Worm (Caenorhabditis elegans) whole organism, L3 larva: ENCODE data around the gene mrpl-12.

Experiments used
- elt-3 ChIP-seq, 3 experiments: fragments of 150-350 bp in 1 of 3; sonication (generic microtip) in 2 of 3; optimal IDR thresholded peaks; 2 replicates in 2 of 3; 4 replicates in 1 of 3; lab custom pipeline; 2014 to 2017; ENCODE audit warnings: missing biosample characterization in 3 of 3, missing genetic modification characterization in 3 of 3
- fkh-10 ChIP-seq: sonication (generic microtip); optimal IDR thresholded peaks from 2 replicates; lab custom pipeline; 2017; ENCODE audit warnings: missing biosample characterization, missing genetic modification reagents, missing genetic modification characterization
- mdl-1 ChIP-seq: fragments of 150-350 bp; optimal IDR thresholded peaks from 2 replicates; lab custom pipeline; 2014; ENCODE audit warnings: missing biosample characterization, missing genetic modification characterization
- nfya-1 ChIP-seq: sonication (generic microtip); optimal IDR thresholded peaks from 2 replicates; lab custom pipeline; 2017; ENCODE audit warnings: missing genetic modification characterization, mild to moderate bottlenecking, missing compliant biosample characterization, antibody characterized with exemption, moderate library complexity; ENCODE audit not compliant: insufficient read depth
- nhr-237 ChIP-seq: fragments of 150-350 bp; optimal IDR thresholded peaks from 2 replicates; lab custom pipeline; 2014; ENCODE audit warnings: missing biosample characterization, missing genetic modification characterization
- nhr-77 ChIP-seq: fragments of 150-350 bp; optimal IDR thresholded peaks from 2 replicates; lab custom pipeline; 2014; ENCODE audit warnings: missing biosample characterization, missing genetic modification characterization
- unc-39 ChIP-seq: sonication (generic microtip); optimal IDR thresholded peaks from 4 replicates; lab custom pipeline; 2017; ENCODE audit warnings: missing biosample characterization, missing genetic modification characterization

DNA sequence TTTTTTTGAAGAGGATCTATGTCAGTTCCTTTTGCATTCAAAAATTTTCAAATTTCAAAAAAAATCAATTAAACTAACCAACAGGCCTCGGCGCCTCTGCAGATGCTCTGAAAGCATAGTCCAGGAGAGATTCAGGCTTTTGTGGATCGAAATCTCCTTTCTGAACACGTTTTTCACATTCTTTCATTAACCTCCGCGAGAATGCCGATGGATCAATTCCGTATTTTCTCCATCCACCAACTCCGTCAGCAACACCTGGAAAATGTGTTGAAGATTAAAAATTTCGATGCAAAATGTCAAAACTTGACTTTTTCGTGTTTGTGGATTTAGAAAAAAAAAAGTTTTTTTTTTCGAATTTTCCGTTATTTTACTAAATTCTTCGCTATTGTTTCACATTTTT lies 7.0 kb downstream of the mrpl-12 start:
- TF ChIP-seq elt-3 (tag; optimal IDR thresholded peaks at IDR 0.05; lab: Kevin White, UChicago) = no peak
- TF ChIP-seq fkh-10 = no peak
- TF ChIP-seq nfya-1 (tag; lab: Kevin White, UChicago) = no peak
- no peak for TF ChIP-seq mdl-1 (tag; lab: Kevin White, UChicago)
- TF ChIP-seq nhr-237 (tag; lab: Kevin White, UChicago) = no peak
- no peak for TF ChIP-seq nhr-77 (tag; lab: Kevin White, UChicago)
- no peak for TF ChIP-seq unc-39 (tag; lab: Kevin White, UChicago)
